In the genomic region with DNA sequence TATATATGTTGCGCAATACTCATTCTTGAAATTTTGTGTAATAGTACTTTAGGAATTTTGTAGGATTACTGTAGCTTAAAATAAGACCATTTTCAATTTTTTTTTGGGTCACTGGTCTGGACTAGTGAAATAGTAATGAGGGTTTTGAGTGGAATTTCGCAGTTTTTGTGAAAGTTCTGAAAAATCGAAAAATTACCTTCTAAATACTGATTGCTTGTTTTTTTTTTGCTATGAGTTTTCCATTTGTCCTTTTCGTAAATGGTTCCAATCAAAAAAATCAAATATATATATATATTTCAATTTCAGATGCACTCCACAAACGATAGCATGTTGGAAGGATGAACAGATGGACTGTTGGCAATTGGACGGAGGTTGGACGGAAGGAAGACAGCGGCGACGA, we compare ENCODE assay signal across 2 worm cellular contexts.
TF ChIP-seq lines count a peak whose summit lies in the region.

Gene nhr-15 (plus strand): TSS at position 301 of the 400 bp plus-strand sequence.

TF ChIP-seq in whole organism, mixed stage, embryonic, 35 proteins besides CTCF, POLR2A, EP300 and RAD21:
- no peak for TF ChIP-seq mab-5 (tag; optimal IDR thresholded peaks at IDR 0.05; lab: Kevin White, UChicago)
- TF ChIP-seq zip-8 (tag; optimal IDR thresholded peaks at IDR 0.05; lab: Kevin White, UChicago) = peak; percentile 77
TF ChIP-seq in whole organism, mixed stage, embryonic: peak in this region for 1.

TF ChIP-seq in whole organism, young adult, 124 proteins besides CTCF, POLR2A, EP300 and RAD21:
- TF ChIP-seq atf-7 (tag; optimal IDR thresholded peaks at IDR 0.05; lab: Kevin White, UChicago) = no peak
- peak; percentile 14 for TF ChIP-seq lsl-1 (GFP tag; optimal IDR thresholded peaks at IDR 0.05; lab: Kevin White, UChicago)
